Worm (Caenorhabditis elegans) whole organism, young adult: ENCODE measurements around the gene H43E16.1.

ENCODE experiments used
- B0336.3 ChIP-seq: fragments of 200-800 bp; sonication (Bioruptor generic); IDR thresholded peaks from 2 replicates; pipeline ENCODE4 v1.3.6; 2022; ENCODE audit warnings: missing genetic modification characterization, missing compliant biosample characterization
- C17E4.6 ChIP-seq: fragments of 200-800 bp; sonication (Bioruptor generic); IDR thresholded peaks from 2 replicates; pipeline ENCODE4 v1.3.6; 2022; ENCODE audit warnings: missing genetic modification reagents, missing genetic modification characterization, missing compliant biosample characterization
- D2030.7 ChIP-seq: fragments of 200-800 bp; sonication (Bioruptor generic); IDR thresholded peaks from 2 replicates; pipeline ENCODE4 v1.3.6; 2022; ENCODE audit warnings: missing genetic modification reagents, missing genetic modification characterization, missing compliant biosample characterization
- F10E7.11 ChIP-seq: sonication (generic microtip); optimal IDR thresholded peaks from 2 replicates; lab custom pipeline; 2017; ENCODE audit warnings: mild to moderate bottlenecking, missing genetic modification characterization, moderate library complexity, missing compliant biosample characterization
- F37B4.10 ChIP-seq: fragments of 200-800 bp; sonication (Bioruptor generic); IDR thresholded peaks from 2 replicates; pipeline ENCODE4 v1.3.6; 2022; ENCODE audit warnings: missing genetic modification characterization, missing compliant biosample characterization
- F52B5.7 ChIP-seq: sonication (generic microtip); optimal IDR thresholded peaks from 2 replicates; lab custom pipeline; 2016; ENCODE audit warnings: mild to moderate bottlenecking, missing genetic modification characterization, missing compliant biosample characterization
- F57A8.1 ChIP-seq: fragments of 200-800 bp; sonication (Bioruptor generic); optimal IDR thresholded peaks from 2 replicates; lab custom pipeline; 2018; ENCODE audit warnings: mild to moderate bottlenecking, missing genetic modification characterization, moderate library complexity, missing compliant biosample characterization
- F57C9.4 ChIP-seq: sonication (generic microtip); optimal IDR thresholded peaks from 2 replicates; lab custom pipeline; 2017; ENCODE audit warnings: mild to moderate bottlenecking, missing genetic modification characterization, missing compliant biosample characterization
- Y79H2A.3 ChIP-seq: fragments of 200-800 bp; sonication (Bioruptor generic); conservative IDR thresholded peaks from 2 replicates; pipeline ENCODE4 v1.3.6; 2022; ENCODE audit warnings: missing genetic modification reagents, missing genetic modification characterization, missing compliant biosample characterization
- ZK185.1 ChIP-seq: sonication (generic microtip); optimal IDR thresholded peaks from 2 replicates; lab custom pipeline; 2016; ENCODE audit warnings: mild to moderate bottlenecking, missing genetic modification characterization, missing compliant biosample characterization; ENCODE audit not compliant: poor library complexity, severe bottlenecking
- aptf-3 ChIP-seq: fragments of 200-800 bp; sonication (Bioruptor generic); IDR thresholded peaks from 2 replicates; pipeline ENCODE4 v1.3.6; 2022; ENCODE audit warnings: missing genetic modification characterization, missing compliant biosample characterization
- cebp-2 ChIP-seq: fragments of 200-800 bp; sonication (Bioruptor generic); IDR thresholded peaks from 2 replicates; pipeline ENCODE4 v1.3.6; 2022; ENCODE audit warnings: missing genetic modification characterization, missing compliant biosample characterization
- ceh-40 ChIP-seq: fragments of 200-800 bp; sonication (Bioruptor generic); IDR thresholded peaks from 2 replicates; pipeline ENCODE4 v1.3.6; 2022; ENCODE audit warnings: missing genetic modification characterization, missing compliant biosample characterization
- die-1 ChIP-seq: sonication (generic microtip); optimal IDR thresholded peaks from 2 replicates; lab custom pipeline; 2016; ENCODE audit warnings: missing genotype, mild to moderate bottlenecking, missing genetic modification characterization, missing compliant biosample characterization
- dpff-1 ChIP-seq: sonication (generic microtip); optimal IDR thresholded peaks from 2 replicates; lab custom pipeline; 2017; ENCODE audit warnings: mild to moderate bottlenecking, missing genetic modification characterization, missing compliant biosample characterization
- efl-1 ChIP-seq: fragments of 150-350 bp; optimal IDR thresholded peaks from 2 replicates; lab custom pipeline; 2014; ENCODE audit warnings: missing biosample characterization, missing genetic modification reagents, missing genetic modification characterization
- egl-18 ChIP-seq: fragments of 200-800 bp; sonication (Bioruptor generic); IDR thresholded peaks from 2 replicates; pipeline ENCODE4 v1.3.6; 2022; ENCODE audit warnings: missing genetic modification reagents, missing genetic modification characterization, missing compliant biosample characterization
- egrh-3 ChIP-seq: fragments of 200-800 bp; sonication (Bioruptor generic); IDR thresholded peaks from 2 replicates; pipeline ENCODE4 v1.3.6; 2022; ENCODE audit warnings: missing genetic modification reagents, missing genetic modification characterization, missing compliant biosample characterization
- fkh-3 ChIP-seq: sonication (generic microtip); optimal IDR thresholded peaks from 2 replicates; lab custom pipeline; 2016; ENCODE audit warnings: mild to moderate bottlenecking, missing genetic modification characterization, missing compliant biosample characterization
- him-1 ChIP-seq: sonication (generic microtip); optimal IDR thresholded peaks from 2 replicates; lab custom pipeline; 2016; ENCODE audit warnings: missing genotype, missing genetic modification reagents, missing genetic modification characterization, missing compliant biosample characterization
- hlh-26 ChIP-seq: fragments of 200-800 bp; sonication (Bioruptor generic); conservative IDR thresholded peaks from 2 replicates; pipeline ENCODE4 v1.3.6; 2022; ENCODE audit warnings: missing genetic modification reagents, missing genetic modification characterization, missing compliant biosample characterization
- hrde-1 ChIP-seq: sonication (generic microtip); optimal IDR thresholded peaks from 2 replicates; lab custom pipeline; 2016; ENCODE audit warnings: missing genetic modification characterization, mild to moderate bottlenecking, missing compliant biosample characterization, moderate library complexity, missing genotype, missing genetic modification reagents, borderline replicate concordance
- hsf-1 ChIP-seq: fragments of 200-800 bp; sonication (Bioruptor generic); IDR thresholded peaks from 2 replicates; pipeline ENCODE4 v1.3.6; 2022; ENCODE audit warnings: missing genetic modification reagents, missing genetic modification characterization, missing compliant biosample characterization
- let-526 ChIP-seq: fragments of 200-800 bp; sonication (Bioruptor generic); IDR thresholded peaks from 2 replicates; pipeline ENCODE4 v1.3.6; 2022; ENCODE audit warnings: missing genetic modification reagents, missing genetic modification characterization, missing compliant biosample characterization
- lin-26 ChIP-seq: fragments of 200-800 bp; sonication (Bioruptor generic); IDR thresholded peaks from 2 replicates; pipeline ENCODE4 v1.3.6; 2022; ENCODE audit warnings: missing genetic modification reagents, missing genetic modification characterization, missing compliant biosample characterization
- lin-40 ChIP-seq: sonication (generic microtip); optimal IDR thresholded peaks from 2 replicates; lab custom pipeline; 2016; ENCODE audit warnings: missing genetic modification characterization, mild to moderate bottlenecking, missing compliant biosample characterization, missing genotype, missing genetic modification reagents
- lin-54 ChIP-seq: fragments of 200-800 bp; sonication (Bioruptor generic); optimal IDR thresholded peaks from 2 replicates; lab custom pipeline; 2018; ENCODE audit warnings: mild to moderate bottlenecking, missing genetic modification characterization, missing compliant biosample characterization
- lir-1 ChIP-seq: fragments of 200-800 bp; sonication (Bioruptor generic); conservative IDR thresholded peaks from 2 replicates; pipeline ENCODE4 v1.3.6; 2022; ENCODE audit warnings: missing genetic modification reagents, missing genetic modification characterization, missing compliant biosample characterization
- mcd-1 ChIP-seq: fragments of 200-800 bp; sonication (Bioruptor generic); IDR thresholded peaks from 2 replicates; pipeline ENCODE4 v1.3.6; 2022; ENCODE audit warnings: missing genetic modification reagents, missing genetic modification characterization, missing compliant biosample characterization
- mes-4 ChIP-seq: sonication (generic microtip); optimal IDR thresholded peaks from 2 replicates; lab custom pipeline; 2016; ENCODE audit warnings: missing genotype, missing genetic modification characterization, missing compliant biosample characterization
- mxl-1 ChIP-seq: sonication (generic microtip); optimal IDR thresholded peaks from 2 replicates; lab custom pipeline; 2016; ENCODE audit warnings: missing genetic modification characterization, missing compliant biosample characterization
- nhr-120 ChIP-seq: fragments of 200-800 bp; sonication (Bioruptor generic); IDR thresholded peaks from 2 replicates; pipeline ENCODE4 v1.3.6; 2022; ENCODE audit warnings: missing genetic modification characterization, missing compliant biosample characterization
- nhr-90 ChIP-seq: sonication (generic microtip); optimal IDR thresholded peaks from 2 replicates; lab custom pipeline; 2016; ENCODE audit warnings: missing genotype, mild to moderate bottlenecking, missing genetic modification characterization, missing compliant biosample characterization
- pha-4 ChIP-seq: fragments of 150-350 bp; sonication (generic microtip); optimal IDR thresholded peaks from 2 replicates; lab custom pipeline; 2014; ENCODE audit warnings: missing biosample characterization, missing genetic modification reagents, missing genetic modification characterization
- rec-8 ChIP-seq, 2 experiments: sonication (generic microtip); optimal IDR thresholded peaks; 2 replicates each; lab custom pipeline; 2016; ENCODE audit warnings: mild to moderate bottlenecking in 2 of 2, missing genetic modification characterization in 2 of 2, missing genetic modification reagents in 2 of 2, missing genotype in 2 of 2, missing biosample characterization in 1 of 2, missing compliant biosample characterization in 1 of 2, moderate library complexity in 1 of 2
- repo-1 ChIP-seq: sonication (generic microtip); optimal IDR thresholded peaks from 2 replicates; lab custom pipeline; 2017; ENCODE audit warnings: mild to moderate bottlenecking, missing genetic modification characterization, missing compliant biosample characterization
- sdz-38 ChIP-seq: sonication (generic microtip); optimal IDR thresholded peaks from 2 replicates; lab custom pipeline; 2016; ENCODE audit warnings: missing genotype, missing genetic modification characterization, missing compliant biosample characterization
- snpc-3.4 ChIP-seq: sonication (generic microtip); optimal IDR thresholded peaks from 2 replicates; lab custom pipeline; 2017; ENCODE audit warnings: missing genetic modification characterization, mild to moderate bottlenecking, missing compliant biosample characterization, antibody characterized with exemption, moderate library complexity, missing genotype, missing genetic modification reagents
- zfh-2 ChIP-seq: fragments of 200-800 bp; sonication (Bioruptor generic); conservative IDR thresholded peaks from 2 replicates; pipeline ENCODE4 v1.3.6; 2022; ENCODE audit warnings: missing genetic modification reagents, missing genetic modification characterization, missing compliant biosample characterization
- zim-3 ChIP-seq: sonication (generic microtip); optimal IDR thresholded peaks from 2 replicates; lab custom pipeline; 2017; ENCODE audit warnings: mild to moderate bottlenecking, missing genetic modification characterization, moderate library complexity, missing compliant biosample characterization
- ztf-6 ChIP-seq: fragments of 200-800 bp; sonication (Bioruptor generic); IDR thresholded peaks from 2 replicates; pipeline ENCODE4 v1.3.6; 2022; ENCODE audit warnings: missing genetic modification reagents, missing genetic modification characterization, missing compliant biosample characterization

The H43E16.1 gene

ce11 chrII:6685964-6686363, 11.9 kb downstream of the H43E16.1 start:
- peak; percentile 21; the same call in 1 of the 2 replicates for TF ChIP-seq egrh-3 (GFP tag; lab: Robert Waterston, UW)
- no peak for TF ChIP-seq mxl-1 (tag; lab: Kevin White, UChicago)
- TF ChIP-seq aptf-3: no peak
- peak; percentile 71 for TF ChIP-seq zfh-2 (GFP tag; lab: Robert Waterston, UW)
- TF ChIP-seq him-1: no peak

ce11 chrII:6689088-6689487, 15.0 kb downstream of the H43E16.1 start:
- TF ChIP-seq lin-54 (GFP tag; lab: Kevin White, UChicago) (no peak), hlh-26 (GFP tag; lab: Robert Waterston, UW) (no peak), efl-1 (GFP tag; lab: Kevin White, UChicago) (no peak), B0336.3 (GFP tag; lab: Robert Waterston, UW) (no peak), hrde-1 (tag; lab: Kevin White, UChicago) (no peak), C17E4.6 (GFP tag; lab: Robert Waterston, UW) (no peak), zim-3 (no peak), egrh-3 (GFP tag; lab: Robert Waterston, UW) (no peak), nhr-90 (no peak), sdz-38 (no peak), ztf-6 (no peak), let-526 (GFP tag; lab: Robert Waterston, UW) (no peak), fkh-3 (tag; lab: Kevin White, UChicago) (no peak), ZK185.1 (no peak), F10E7.11 (tag; lab: Kevin White, UChicago) (no peak)
- TF ChIP-seq, all 124 proteins: peak for 0

ce11 chrII:6695388-6695787, 21.3 kb downstream of the H43E16.1 start, which contains the start of gene C18H9.5:
C18H9.5 (minus strand) TSS chrII:6695566.
- TF ChIP-seq pha-4 (tag; lab: Kevin White, UChicago): no peak
- no peak for TF ChIP-seq lir-1 (GFP tag; lab: Robert Waterston, UW)
- TF ChIP-seq D2030.7 (GFP tag; lab: Robert Waterston, UW): no peak
- TF ChIP-seq hsf-1 (GFP tag; lab: Robert Waterston, UW): no peak
- no peak for TF ChIP-seq Y79H2A.3 (GFP tag; lab: Robert Waterston, UW)
- TF ChIP-seq F57A8.1 (GFP tag; lab: Kevin White, UChicago): no peak
- no peak for TF ChIP-seq F37B4.10 (GFP tag; lab: Robert Waterston, UW)
- no peak for TF ChIP-seq ztf-6
- no peak for TF ChIP-seq efl-1 (GFP tag; lab: Kevin White, UChicago)
- no peak for TF ChIP-seq repo-1 (tag; lab: Kevin White, UChicago)
- no peak for TF ChIP-seq nhr-120 (GFP tag; lab: Robert Waterston, UW)
- TF ChIP-seq mes-4 (tag; lab: Kevin White, UChicago): no peak
- TF ChIP-seq F52B5.7 (tag; lab: Kevin White, UChicago): no peak
- no peak for TF ChIP-seq egl-18 (GFP tag; lab: Robert Waterston, UW)

ce11 chrII:6698784-6699183, 24.7 kb downstream of the H43E16.1 start, which contains the start of gene C18H9.1:
C18H9.1 (plus strand) TSS chrII:6699084.
- TF ChIP-seq mcd-1 (GFP tag; lab: Robert Waterston, UW) (no peak), cebp-2 (no peak), lin-26 (no peak), rec-8 (tag; optimal IDR thresholded peaks at IDR 0.05; lab: Kevin White, UChicago) (no peak), ceh-40 (GFP tag; lab: Robert Waterston, UW) (no peak), F57C9.4 (tag; lab: Kevin White, UChicago) (no peak), lin-40 (tag; lab: Kevin White, UChicago) (no peak), F52B5.7 (tag; lab: Kevin White, UChicago) (no peak), dpff-1 (tag; lab: Kevin White, UChicago) (no peak), hrde-1 (tag; lab: Kevin White, UChicago) (no peak), snpc-3.4 (tag; lab: Kevin White, UChicago) (no peak), die-1 (tag; lab: Kevin White, UChicago) (no peak)
